Fruit fly (Drosophila melanogaster) whole organism, embryonic: ENCODE data around the gene Atg5.

Experiments used
- Adf1 ChIP-seq: fragments of 200-800 bp; sonication (Bioruptor generic); IDR thresholded peaks from 2 replicates; pipeline ENCODE4 v1.3.6; 2022; ENCODE audit warnings: missing biosample characterization, missing genetic modification characterization
- BEAF-32 ChIP-seq: fragments of 200-800 bp; sonication (Bioruptor generic); optimal IDR thresholded peaks from 3 replicates; lab custom pipeline; 2017; ENCODE audit warnings: missing biosample characterization, missing genetic modification characterization, mild to moderate bottlenecking, moderate library complexity, missing genetic modification reagents
- CG10979 ChIP-seq: fragments of 200-800 bp; sonication (Bioruptor generic); optimal IDR thresholded peaks from 2 replicates; lab custom pipeline; 2018; ENCODE audit warnings: missing biosample characterization, mild to moderate bottlenecking, missing genetic modification characterization, moderate library complexity
- CG12942 ChIP-seq: fragments of 200-800 bp; sonication (Bioruptor generic); optimal IDR thresholded peaks from 3 replicates; lab custom pipeline; 2016; ENCODE audit warnings: missing biosample characterization, missing genetic modification characterization
- CG13424 ChIP-seq: fragments of 200-800 bp; sonication (Bioruptor generic); optimal IDR thresholded peaks from 2 replicates; lab custom pipeline; 2019; ENCODE audit warnings: missing biosample characterization, mild to moderate bottlenecking, missing genetic modification characterization, moderate library complexity
- CG18476 ChIP-seq: fragments of 200-800 bp; sonication (Bioruptor generic); optimal IDR thresholded peaks from 2 replicates; lab custom pipeline; 2016; ENCODE audit warnings: missing biosample characterization, mild to moderate bottlenecking, missing genetic modification characterization
- CG18599 ChIP-seq: fragments of 200-800 bp; sonication (Bioruptor generic); optimal IDR thresholded peaks from 3 replicates; lab custom pipeline; 2017; ENCODE audit warnings: missing biosample characterization, missing genetic modification characterization, mild to moderate bottlenecking, moderate library complexity, missing genetic modification reagents
- CG30020 ChIP-seq: fragments of 200-800 bp; optimal IDR thresholded peaks from 2 replicates; lab custom pipeline; 2019; ENCODE audit warnings: missing biosample characterization, mild to moderate bottlenecking, missing genetic modification characterization, moderate library complexity
- CG3995 ChIP-seq: fragments of 200-800 bp; sonication (Bioruptor generic); optimal IDR thresholded peaks from 3 replicates; lab custom pipeline; 2016; ENCODE audit warnings: missing biosample characterization, missing genetic modification characterization
- CG5180 ChIP-seq: fragments of 200-800 bp; sonication (Bioruptor generic); optimal IDR thresholded peaks from 3 replicates; lab custom pipeline; 2017; ENCODE audit warnings: missing biosample characterization, missing genetic modification characterization, mild to moderate bottlenecking, moderate library complexity, missing genetic modification reagents
- CG6654 ChIP-seq: fragments of 200-800 bp; sonication (Bioruptor generic); optimal IDR thresholded peaks from 2 replicates; lab custom pipeline; 2017; ENCODE audit warnings: missing biosample characterization, mild to moderate bottlenecking, missing genetic modification characterization
- CG6813 ChIP-seq: fragments of 200-800 bp; sonication (Bioruptor generic); optimal IDR thresholded peaks from 2 replicates; lab custom pipeline; 2017; ENCODE audit warnings: missing biosample characterization, missing genetic modification characterization, mild to moderate bottlenecking, moderate library complexity, missing genetic modification reagents
- CG8359 ChIP-seq: fragments of 200-800 bp; sonication (Bioruptor generic); optimal IDR thresholded peaks from 2 replicates; lab custom pipeline; 2017; ENCODE audit warnings: missing biosample characterization, mild to moderate bottlenecking, missing genetic modification characterization, borderline replicate concordance
- CG9876 ChIP-seq: fragments of 200-800 bp; sonication (Bioruptor generic); optimal IDR thresholded peaks from 2 replicates; lab custom pipeline; 2016; ENCODE audit warnings: missing biosample characterization, missing genetic modification characterization
- Chrac-16 ChIP-seq: fragments of 200-800 bp; sonication (Bioruptor generic); optimal IDR thresholded peaks from 3 replicates; lab custom pipeline; 2016; ENCODE audit warnings: missing biosample characterization, missing genetic modification characterization
- D ChIP-seq, 2 experiments: fragments of 200-800 bp in 1 of 2; fragments of >200 bp in 1 of 2; sonication (Bioruptor generic) in 1 of 2; optimal IDR thresholded peaks; 2 replicates in 1 of 2; 3 replicates in 1 of 2; lab custom pipeline; 2017; ENCODE audit warnings: mild to moderate bottlenecking in 1 of 2, missing biosample characterization in 1 of 2, missing genetic modification characterization in 1 of 2, missing genetic modification reagents in 1 of 2
- Dip3 ChIP-seq: fragments of 200-800 bp; sonication (Bioruptor generic); optimal IDR thresholded peaks from 3 replicates; lab custom pipeline; 2016; ENCODE audit warnings: missing biosample characterization, missing genetic modification characterization
- Eip74EF ChIP-seq, 2 experiments: fragments of 200-800 bp in 1 of 2; fragments of >200 bp in 1 of 2; sonication (Bioruptor generic) in 1 of 2; optimal IDR thresholded peaks; 2 replicates each; lab custom pipeline; 2017 to 2019; ENCODE audit warnings: missing biosample characterization in 2 of 2, missing genetic modification characterization in 2 of 2, mild to moderate bottlenecking in 1 of 2, moderate library complexity in 1 of 2
- Elba2 ChIP-seq: fragments of 200-800 bp; sonication (Bioruptor generic); optimal IDR thresholded peaks from 3 replicates; lab custom pipeline; 2016; ENCODE audit warnings: missing biosample characterization, missing genetic modification characterization
- Fer3 ChIP-seq: fragments of 200-800 bp; sonication (Bioruptor generic); optimal IDR thresholded peaks from 2 replicates; lab custom pipeline; 2018; ENCODE audit warnings: missing biosample characterization, mild to moderate bottlenecking, missing genetic modification characterization, moderate library complexity
- H15 ChIP-seq: fragments of 200-800 bp; sonication (Bioruptor generic); IDR thresholded peaks from 3 replicates; pipeline ENCODE4 v1.3.6; 2022; ENCODE audit warnings: missing biosample characterization, missing genetic modification characterization
- HmgD ChIP-seq: fragments of 200-800 bp; sonication (Bioruptor generic); optimal IDR thresholded peaks from 3 replicates; lab custom pipeline; 2016; ENCODE audit warnings: missing biosample characterization, missing genetic modification characterization
- Nf-YB ChIP-seq: fragments of 200-800 bp; sonication (Bioruptor generic); optimal IDR thresholded peaks from 3 replicates; lab custom pipeline; 2019; ENCODE audit warnings: missing biosample characterization, mild to moderate bottlenecking, missing genetic modification characterization, moderate library complexity
- Poxn ChIP-seq: fragments of 200-800 bp; sonication (Bioruptor generic); IDR thresholded peaks from 2 replicates; pipeline ENCODE4 v1.3.6; 2022; ENCODE audit warnings: missing biosample characterization, missing genetic modification characterization
- Rx ChIP-seq: fragments of 200-800 bp; sonication (Bioruptor generic); IDR thresholded peaks from 2 replicates; pipeline ENCODE4 v1.3.6; 2022; ENCODE audit warnings: missing biosample characterization, missing genetic modification characterization
- Six4 ChIP-seq: fragments of 200-800 bp; sonication (Bioruptor generic); optimal IDR thresholded peaks from 2 replicates; lab custom pipeline; 2016; ENCODE audit warnings: missing biosample characterization, missing genetic modification characterization
- Tbp ChIP-seq: fragments of >200 bp; optimal IDR thresholded peaks from 2 replicates; lab custom pipeline; 2018; ENCODE audit warnings: missing biosample characterization, missing genetic modification characterization
- Vsx1 ChIP-seq: fragments of 200-800 bp; sonication (Bioruptor generic); optimal IDR thresholded peaks from 2 replicates; lab custom pipeline; 2017; ENCODE audit warnings: missing biosample characterization, mild to moderate bottlenecking, missing genetic modification characterization, missing genetic modification reagents
- Xrp1 ChIP-seq: fragments of 200-800 bp; sonication (Bioruptor generic); IDR thresholded peaks from 2 replicates; pipeline ENCODE4 v1.3.6; 2022; ENCODE audit warnings: missing biosample characterization, missing genetic modification characterization
- chif ChIP-seq, 2 experiments: fragments of 200-800 bp; sonication (Bioruptor generic); optimal IDR thresholded peaks; 3 replicates each; lab custom pipeline; 2016; ENCODE audit warnings: missing biosample characterization in 2 of 2, missing genetic modification characterization in 2 of 2
- dmrt99B ChIP-seq: fragments of 200-800 bp; sonication (Bioruptor generic); optimal IDR thresholded peaks from 2 replicates; lab custom pipeline; 2018; ENCODE audit warnings: missing biosample characterization, mild to moderate bottlenecking, missing genetic modification characterization, moderate library complexity
- fd3F ChIP-seq: fragments of 200-800 bp; sonication (Bioruptor generic); optimal IDR thresholded peaks from 2 replicates; lab custom pipeline; 2018; ENCODE audit warnings: missing biosample characterization, mild to moderate bottlenecking, missing genetic modification characterization, moderate library complexity
- fd64A ChIP-seq: fragments of 200-800 bp; sonication (Bioruptor generic); optimal IDR thresholded peaks from 3 replicates; lab custom pipeline; 2018; ENCODE audit warnings: missing biosample characterization, mild to moderate bottlenecking, missing genetic modification characterization
- gcm2 ChIP-seq: fragments of 200-800 bp; sonication (Bioruptor generic); optimal IDR thresholded peaks from 2 replicates; lab custom pipeline; 2016; ENCODE audit warnings: missing biosample characterization, missing genetic modification characterization
- gfzf ChIP-seq: fragments of 200-800 bp; sonication (Bioruptor generic); optimal IDR thresholded peaks from 2 replicates; lab custom pipeline; 2016; ENCODE audit warnings: missing biosample characterization, mild to moderate bottlenecking, missing genetic modification characterization, moderate library complexity
- grn ChIP-seq: fragments of 200-800 bp; sonication (Bioruptor generic); optimal IDR thresholded peaks from 3 replicates; lab custom pipeline; 2017; ENCODE audit warnings: missing biosample characterization, missing genetic modification characterization
- hbn ChIP-seq: fragments of 200-800 bp; sonication (Bioruptor generic); IDR thresholded peaks from 2 replicates; pipeline ENCODE4 v1.3.6; 2022; ENCODE audit warnings: missing biosample characterization, missing genetic modification characterization; ENCODE audit not compliant: partially characterized antibody
- her ChIP-seq: fragments of 200-800 bp; sonication (Bioruptor generic); optimal IDR thresholded peaks from 2 replicates; lab custom pipeline; 2016; ENCODE audit warnings: missing biosample characterization, missing genetic modification characterization
- ken ChIP-seq: fragments of 200-800 bp; sonication (Bioruptor generic); IDR thresholded peaks from 3 replicates; pipeline ENCODE4 v1.3.6; 2022; ENCODE audit warnings: missing biosample characterization, missing genetic modification characterization
- pan ChIP-seq, 4 experiments: fragments of >200 bp in 3 of 4; fragments of 200-800 bp in 1 of 4; sonication (Bioruptor generic) in 1 of 4; optimal IDR thresholded peaks in 3 of 4; IDR thresholded peaks in 1 of 4; 2 replicates each; pipeline versions ENCODE4 v1.3.6 to Lab custom; 2017 to 2022; ENCODE audit warnings: missing biosample characterization in 2 of 4, missing genetic modification characterization in 2 of 4, mixed read lengths in 1 of 4
- rib ChIP-seq: fragments of 200-800 bp; sonication (Bioruptor generic); IDR thresholded peaks from 2 replicates; pipeline ENCODE4 v1.3.6; 2022; ENCODE audit warnings: missing biosample characterization, missing genetic modification characterization
- sima ChIP-seq: fragments of 200-800 bp; sonication (Bioruptor generic); optimal IDR thresholded peaks from 2 replicates; lab custom pipeline; 2016; ENCODE audit warnings: missing biosample characterization, missing genetic modification characterization
- slbo ChIP-seq: fragments of 200-800 bp; sonication (Bioruptor generic); IDR thresholded peaks from 2 replicates; pipeline ENCODE4 v1.3.6; 2022; ENCODE audit warnings: missing biosample characterization, missing genetic modification characterization
- tio ChIP-seq: fragments of 200-800 bp; sonication (Bioruptor generic); optimal IDR thresholded peaks from 2 replicates; lab custom pipeline; 2017; ENCODE audit warnings: missing biosample characterization, missing genetic modification characterization, inconsistent platforms
- toy ChIP-seq: fragments of 200-800 bp; sonication (Bioruptor generic); IDR thresholded peaks from 2 replicates; pipeline ENCODE4 v1.3.6; 2022; ENCODE audit warnings: missing biosample characterization, missing genetic modification characterization
- wdn ChIP-seq: fragments of 200-800 bp; sonication (Bioruptor generic); IDR thresholded peaks from 2 replicates; pipeline ENCODE4 v1.3.6; 2022; ENCODE audit warnings: missing biosample characterization, missing genetic modification characterization

Gene Atg5

DNA sequence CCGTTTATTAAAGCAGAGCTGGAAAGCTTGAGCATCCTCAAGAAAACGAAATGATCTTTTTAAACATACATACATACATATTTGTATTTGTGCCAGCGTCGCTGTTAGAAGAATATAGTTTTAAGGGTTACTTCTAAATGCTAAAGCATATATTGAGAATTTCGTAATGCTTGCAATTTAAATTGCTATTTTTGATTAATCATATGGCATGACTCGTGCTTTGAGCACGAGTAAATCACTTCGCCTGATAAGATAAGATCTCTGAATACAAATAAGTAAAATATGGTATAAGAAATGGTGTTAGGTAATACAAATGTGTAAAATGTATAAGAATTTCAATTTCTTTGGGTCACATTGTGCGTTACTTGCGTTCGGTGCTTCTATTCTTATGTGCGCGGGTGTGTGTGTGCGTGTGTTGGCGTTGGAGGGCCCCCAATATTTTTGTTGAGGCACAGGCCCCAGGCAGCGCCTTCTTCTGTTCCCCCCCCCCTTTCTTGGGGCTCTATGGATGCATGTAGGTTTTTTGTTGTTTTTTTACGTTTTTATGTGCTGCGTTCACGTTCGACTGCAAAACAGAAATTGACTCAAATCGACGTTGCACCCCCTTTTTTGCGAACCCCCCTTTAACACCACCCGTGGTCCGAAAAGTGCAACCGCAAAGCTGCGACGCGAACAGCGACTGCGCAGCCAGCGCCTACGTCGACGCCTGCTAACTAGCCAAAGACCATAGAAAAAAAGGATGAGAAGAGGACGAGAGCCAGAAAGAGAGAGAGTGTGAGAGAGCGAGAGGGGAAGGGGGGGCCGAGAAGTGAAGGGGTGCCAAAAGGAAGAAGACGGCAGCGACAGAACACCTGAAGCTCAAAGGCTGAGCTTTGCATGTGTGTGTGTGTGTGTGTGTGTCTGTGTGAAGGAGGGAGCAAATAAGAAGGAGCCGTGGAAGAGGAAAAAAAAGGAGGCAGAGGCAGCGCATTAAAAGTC is 21.9 kb downstream of the Atg5 start (continued):
- TF ChIP-seq CG12942 (GFP tag; lab: Kevin White, UChicago): no peak
- no peak for TF ChIP-seq CG9876
- TF ChIP-seq dmrt99B (tag; lab: Kevin White, UChicago): peak; percentile 76
- peak; percentile 43 for TF ChIP-seq CG8359 (GFP tag; lab: Kevin White, UChicago)
- peak; percentile 81 for TF ChIP-seq CG13424
- TF ChIP-seq fd3F (GFP tag; lab: Kevin White, UChicago): peak; percentile 4
- TF ChIP-seq Xrp1 (GFP tag; lab: Robert Waterston, UW): peak; percentile 25; the same call in 1 of the 2 replicates
- no peak for TF ChIP-seq her (GFP tag; lab: Kevin White, UChicago)
- TF ChIP-seq Dip3 (GFP tag; lab: Kevin White, UChicago): no peak
- no peak for TF ChIP-seq D (optimal IDR thresholded peaks at IDR 0.05; lab: Kevin White, UChicago)
- TF ChIP-seq D (GFP tag; optimal IDR thresholded peaks at IDR 0.05; lab: Kevin White, UChicago): peak; percentile 77
- TF ChIP-seq ken: 0 out of 3 replicates have a peak, but pooled peaks have one; percentile 39
- peak; percentile 45 for TF ChIP-seq Six4 (GFP tag; lab: Kevin White, UChicago)
- no peak for TF ChIP-seq BEAF-32 (GFP tag; lab: Kevin White, UChicago)
- TF ChIP-seq Eip74EF (GFP tag; optimal IDR thresholded peaks at IDR 0.05; lab: Kevin White, UChicago): peak in 1 of 2 experiments; percentile 59
- peak; percentile 17 for TF ChIP-seq CG18476 (GFP tag; lab: Kevin White, UChicago)
- TF ChIP-seq CG30020 (tag; lab: Kevin White, UChicago): peak; percentile 44
- peak; percentile 36; the same call in 1 of the 3 replicates for TF ChIP-seq H15 (GFP tag; lab: Robert Waterston, UW)
- TF ChIP-seq wdn (GFP tag; lab: Robert Waterston, UW): 0 out of 2 replicates have a peak, but pooled peaks have one; percentile 13
- TF ChIP-seq sima (GFP tag; lab: Kevin White, UChicago): no peak
- peak; percentile 70 for TF ChIP-seq tio (GFP tag; lab: Kevin White, UChicago)
- peak; percentile 2 for TF ChIP-seq CG3995 (GFP tag; lab: Kevin White, UChicago)
- TF ChIP-seq CG18599 (GFP tag; lab: Kevin White, UChicago): no peak
- no peak for TF ChIP-seq grn (GFP tag; lab: Kevin White, UChicago)
- peak; percentile 60 for TF ChIP-seq Adf1 (GFP tag; lab: Robert Waterston, UW)
- TF ChIP-seq HmgD (GFP tag; lab: Kevin White, UChicago): no peak
- TF ChIP-seq Vsx1 (GFP tag; lab: Kevin White, UChicago): no peak
- no peak for TF ChIP-seq Fer3 (tag; lab: Kevin White, UChicago)
- TF ChIP-seq toy (GFP tag; lab: Robert Waterston, UW): no peak
- TF ChIP-seq rib: no peak
- TF ChIP-seq Elba2 (GFP tag; lab: Kevin White, UChicago): no peak
- TF ChIP-seq CG10979 (tag; lab: Kevin White, UChicago): peak; percentile 71
- no peak for TF ChIP-seq fd64A (GFP tag; lab: Kevin White, UChicago)
- peak; percentile 20; the same call in 1 of the 2 replicates for TF ChIP-seq slbo
- peak; percentile 18 for TF ChIP-seq gcm2 (GFP tag; lab: Kevin White, UChicago)
- TF ChIP-seq CG6813 (GFP tag; lab: Kevin White, UChicago): peak; percentile 32
- TF ChIP-seq CG6654 (GFP tag; lab: Kevin White, UChicago): peak; percentile 50
- no peak for TF ChIP-seq Tbp (GFP tag; lab: Kevin White, UChicago)
- TF ChIP-seq chif (GFP tag; optimal IDR thresholded peaks at IDR 0.05; lab: Kevin White, UChicago): peak; percentile 12 to 45
- TF ChIP-seq CG5180 (GFP tag; lab: Kevin White, UChicago): peak; percentile 50
- peak; percentile 34; the same call in 1 of the 2 replicates for TF ChIP-seq Rx (GFP tag; lab: Robert Waterston, UW)
- TF ChIP-seq gfzf (GFP tag; lab: Kevin White, UChicago): no peak
- TF ChIP-seq pan (optimal IDR thresholded peaks at IDR 0.05; lab: Kevin White, UChicago): no peak
- peak in 1 of 2 experiments; percentile 73 for TF ChIP-seq pan (GFP tag; optimal IDR thresholded peaks at IDR 0.05 in 1 of 2, IDR thresholded peaks at IDR 0.05 in 1 of 2)
- no peak for TF ChIP-seq hbn (GFP tag; lab: Robert Waterston, UW)
- no peak for TF ChIP-seq Poxn (GFP tag; lab: Robert Waterston, UW)
- peak; percentile 29 for TF ChIP-seq Chrac-16 (GFP tag; lab: Kevin White, UChicago)
- peak; percentile 49 for TF ChIP-seq Nf-YB (GFP tag; lab: Kevin White, UChicago)
